Worm (Caenorhabditis elegans) whole organism, L4 larva: ENCODE results near the gene ZC443.2.

ENCODE experiments used
- F10B5.3 ChIP-seq: sonication (generic microtip); optimal IDR thresholded peaks from 2 replicates; lab custom pipeline; 2016; ENCODE audit warnings: mild to moderate bottlenecking, missing genetic modification characterization, missing compliant biosample characterization
- F44E2.7 ChIP-seq: fragments of 200-800 bp; sonication (Bioruptor generic); IDR thresholded peaks from 2 replicates; pipeline ENCODE4 v2.1.2; 2022; ENCODE audit warnings: missing genetic modification characterization, missing compliant biosample characterization
- F49E8.2 ChIP-seq: sonication (generic microtip); optimal IDR thresholded peaks from 2 replicates; lab custom pipeline; 2016; ENCODE audit warnings: missing compliant biosample characterization, mild to moderate bottlenecking, missing genetic modification characterization, borderline replicate concordance
- ZK337.2 ChIP-seq: fragments of 200-800 bp; sonication (Bioruptor generic); IDR thresholded peaks from 2 replicates; pipeline ENCODE4 v1.3.6; 2022; ENCODE audit warnings: missing genetic modification reagents, missing genetic modification characterization, missing compliant biosample characterization
- aly-2 ChIP-seq: sonication (generic microtip); optimal IDR thresholded peaks from 2 replicates; lab custom pipeline; 2018; ENCODE audit warnings: missing biosample characterization, missing genetic modification characterization
- ama-1 ChIP-seq: fragments of 150-350 bp; optimal IDR thresholded peaks from 2 replicates; lab custom pipeline; 2014; ENCODE audit warnings: inconsistent platforms, mixed read lengths
- attf-4 ChIP-seq: sonication (generic microtip); optimal IDR thresholded peaks from 3 replicates; lab custom pipeline; 2017; ENCODE audit warnings: missing biosample characterization, missing genetic modification characterization
- ceh-62 ChIP-seq: sonication (generic microtip); optimal IDR thresholded peaks from 2 replicates; lab custom pipeline; 2017; ENCODE audit warnings: missing biosample characterization, missing genetic modification characterization
- ctbp-1 ChIP-seq: fragments of 200-800 bp; sonication (Bioruptor generic); IDR thresholded peaks from 2 replicates; pipeline ENCODE4 v1.3.6; 2022; ENCODE audit warnings: missing genetic modification reagents, missing genetic modification characterization, missing compliant biosample characterization
- daf-16 ChIP-seq, 3 experiments: sonication (generic microtip); optimal IDR thresholded peaks; 2 replicates each; lab custom pipeline; 2016 to 2017; ENCODE audit warnings: missing genetic modification characterization in 3 of 3, missing genetic modification reagents in 3 of 3, mild to moderate bottlenecking in 2 of 3, missing compliant biosample characterization in 2 of 3, missing biosample characterization in 1 of 3, moderate library complexity in 1 of 3
- dmd-6 ChIP-seq: fragments of 200-800 bp; sonication (Bioruptor generic); IDR thresholded peaks from 2 replicates; pipeline ENCODE4 v1.3.6; 2022; ENCODE audit warnings: missing genetic modification reagents, missing genetic modification characterization, missing compliant biosample characterization
- dmd-8 ChIP-seq: fragments of 200-800 bp; sonication (Bioruptor generic); IDR thresholded peaks from 2 replicates; pipeline ENCODE4 v1.3.6; 2022; ENCODE audit warnings: missing genetic modification characterization, missing compliant biosample characterization
- dpl-1 ChIP-seq: fragments of 150-350 bp; optimal IDR thresholded peaks from 2 replicates; lab custom pipeline; 2014; ENCODE audit warnings: missing biosample characterization, missing genetic modification reagents, missing genetic modification characterization
- egl-43 ChIP-seq: fragments of 200-800 bp; sonication (Bioruptor generic); IDR thresholded peaks from 2 replicates; pipeline ENCODE4 v1.3.6; 2022; ENCODE audit warnings: missing genetic modification reagents, missing genetic modification characterization, missing compliant biosample characterization
- fos-1 ChIP-seq: fragments of 150-350 bp; optimal IDR thresholded peaks from 2 replicates; lab custom pipeline; 2014; ENCODE audit warnings: missing biosample characterization, missing genetic modification characterization
- hif-1 ChIP-seq, 2 experiments: sonication (generic microtip); optimal IDR thresholded peaks; 2 replicates each; lab custom pipeline; 2016 to 2017; ENCODE audit warnings: missing compliant biosample characterization in 2 of 2, missing genetic modification characterization in 2 of 2, missing genetic modification reagents in 2 of 2, missing genotype in 2 of 2, mild to moderate bottlenecking in 1 of 2
- jun-1 ChIP-seq: fragments of 150-350 bp; optimal IDR thresholded peaks from 2 replicates; lab custom pipeline; 2014; ENCODE audit warnings: missing biosample characterization, missing genetic modification reagents, missing genetic modification characterization
- lin-1 ChIP-seq: fragments of 200-800 bp; sonication (Bioruptor generic); IDR thresholded peaks from 2 replicates; pipeline ENCODE4 v1.3.6; 2022; ENCODE audit warnings: missing genetic modification reagents, missing genetic modification characterization, missing compliant biosample characterization
- madf-5 ChIP-seq, 2 experiments: fragments of 200-800 bp; sonication (Bioruptor generic); IDR thresholded peaks; 2 replicates each; pipeline ENCODE4 v1.3.6; 2022; ENCODE audit warnings: missing compliant biosample characterization in 2 of 2, missing genetic modification characterization in 2 of 2
- mdt-29 ChIP-seq: fragments of 200-800 bp; sonication (Bioruptor generic); IDR thresholded peaks from 2 replicates; pipeline ENCODE4 v1.3.6; 2022; ENCODE audit warnings: missing genetic modification reagents, missing genetic modification characterization, missing compliant biosample characterization
- nhr-10 ChIP-seq: fragments of 150-350 bp; optimal IDR thresholded peaks from 2 replicates; lab custom pipeline; 2014; ENCODE audit warnings: missing biosample characterization, missing genetic modification characterization
- nhr-11 ChIP-seq: fragments of 150-350 bp; optimal IDR thresholded peaks from 2 replicates; lab custom pipeline; 2014; ENCODE audit warnings: missing biosample characterization, missing genetic modification characterization
- nhr-28 ChIP-seq: fragments of 150-350 bp; optimal IDR thresholded peaks from 2 replicates; lab custom pipeline; 2014; ENCODE audit warnings: missing biosample characterization, missing genetic modification characterization
- nhr-48 ChIP-seq: sonication (generic microtip); optimal IDR thresholded peaks from 2 replicates; lab custom pipeline; 2016; ENCODE audit warnings: mild to moderate bottlenecking, missing genetic modification characterization, missing compliant biosample characterization
- pha-4 ChIP-seq, 2 experiments: fragments of 150-350 bp in 1 of 2; fragments of 200-800 bp in 1 of 2; sonication (Bioruptor generic) in 1 of 2; IDR thresholded peaks in 1 of 2; optimal IDR thresholded peaks in 1 of 2; 2 replicates each; pipeline versions ENCODE4 v1.3.6 to Lab custom; 2014 to 2022; ENCODE audit warnings: missing genetic modification characterization in 2 of 2, missing genetic modification reagents in 2 of 2, missing biosample characterization in 1 of 2, missing compliant biosample characterization in 1 of 2
- spr-1 ChIP-seq: sonication (generic microtip); optimal IDR thresholded peaks from 2 replicates; lab custom pipeline; 2016; ENCODE audit warnings: mild to moderate bottlenecking, missing genetic modification characterization, missing compliant biosample characterization
- tra-1 ChIP-seq: fragments of 200-800 bp; sonication (Bioruptor generic); IDR thresholded peaks from 2 replicates; pipeline ENCODE4 v1.3.6; 2022; ENCODE audit warnings: missing genetic modification reagents, missing genetic modification characterization, missing compliant biosample characterization
- unc-130 ChIP-seq: sonication (generic microtip); optimal IDR thresholded peaks from 2 replicates; lab custom pipeline; 2016; ENCODE audit warnings: missing genetic modification reagents, missing genetic modification characterization, missing compliant biosample characterization
- zfp-3 ChIP-seq: fragments of 200-800 bp; sonication (Bioruptor generic); conservative IDR thresholded peaks from 2 replicates; pipeline ENCODE4 v1.3.6; 2022; ENCODE audit warnings: missing genetic modification reagents, missing genetic modification characterization, missing compliant biosample characterization
- zip-2 ChIP-seq: fragments of 150-350 bp; optimal IDR thresholded peaks from 2 replicates; lab custom pipeline; 2014; ENCODE audit warnings: missing biosample characterization, missing genetic modification characterization
- ztf-11 ChIP-seq: fragments of 150-350 bp; optimal IDR thresholded peaks from 2 replicates; lab custom pipeline; 2014; ENCODE audit warnings: missing biosample characterization, missing genetic modification characterization
- ztf-7 ChIP-seq: fragments of 150-350 bp; optimal IDR thresholded peaks from 2 replicates; lab custom pipeline; 2014; ENCODE audit warnings: missing biosample characterization, missing genetic modification characterization

Gene ZC443.2

DNA sequence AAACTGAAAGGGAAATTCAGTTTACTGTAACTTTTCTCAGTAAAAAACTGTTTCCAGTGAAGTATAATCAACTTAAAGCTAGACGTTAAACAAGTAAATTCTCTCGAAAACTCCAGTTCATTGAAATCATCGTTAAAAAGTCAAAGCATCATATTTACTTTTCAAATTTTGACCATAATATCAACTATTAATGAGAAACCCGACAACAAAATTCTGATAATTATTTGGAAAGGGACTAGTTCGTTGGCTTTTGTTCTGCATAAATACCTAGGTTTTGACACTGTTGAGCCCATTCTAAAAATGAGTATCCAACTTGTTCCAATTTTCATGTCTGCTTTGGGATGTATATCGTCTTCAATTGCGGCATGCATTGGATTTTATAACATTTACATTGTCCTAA is 4.8 kb downstream of the ZC443.2 start, which contains the start of gene ZC443.7:
Gene ZC443.7 (plus strand): TSS at position 301 of the 400 bp plus-strand sequence.
- no peak for TF ChIP-seq ztf-7 (tag; lab: Kevin White, UChicago)
- TF ChIP-seq F49E8.2 (tag; lab: Kevin White, UChicago): no peak
- TF ChIP-seq fos-1 (tag; lab: Kevin White, UChicago): no peak
- TF ChIP-seq attf-4: no peak
- no peak for TF ChIP-seq zip-2
- TF ChIP-seq dmd-6: no peak
- TF ChIP-seq mdt-29: no peak

- no peak for TF ChIP-seq dmd-8 (GFP tag; lab: Robert Waterston, UW)
- TF ChIP-seq F49E8.2 (tag; lab: Kevin White, UChicago): no peak
- no peak for TF ChIP-seq egl-43 (GFP tag; lab: Robert Waterston, UW)
- no peak for TF ChIP-seq aly-2 (tag; lab: Kevin White, UChicago)
- no peak for TF ChIP-seq nhr-28 (tag; lab: Kevin White, UChicago)
- TF ChIP-seq nhr-10 (tag; lab: Kevin White, UChicago): no peak
- TF ChIP-seq ctbp-1 (GFP tag; lab: Robert Waterston, UW): no peak
- no peak for TF ChIP-seq tra-1 (GFP tag; lab: Robert Waterston, UW)
- no peak for TF ChIP-seq nhr-48 (tag; lab: Kevin White, UChicago)
- TF ChIP-seq ZK337.2 (GFP tag; lab: Robert Waterston, UW): no peak
- no peak for TF ChIP-seq madf-5 (GFP tag; IDR thresholded peaks at IDR 0.05; lab: Robert Waterston, UW)
Observed at ce11 chrV:12803274-12803673, 7.7 kb downstream of the ZC443.2 start, which contains the start of gene srbc-45. TSS of gene srbc-45 (plus strand) at chrV:12803574.

DNA sequence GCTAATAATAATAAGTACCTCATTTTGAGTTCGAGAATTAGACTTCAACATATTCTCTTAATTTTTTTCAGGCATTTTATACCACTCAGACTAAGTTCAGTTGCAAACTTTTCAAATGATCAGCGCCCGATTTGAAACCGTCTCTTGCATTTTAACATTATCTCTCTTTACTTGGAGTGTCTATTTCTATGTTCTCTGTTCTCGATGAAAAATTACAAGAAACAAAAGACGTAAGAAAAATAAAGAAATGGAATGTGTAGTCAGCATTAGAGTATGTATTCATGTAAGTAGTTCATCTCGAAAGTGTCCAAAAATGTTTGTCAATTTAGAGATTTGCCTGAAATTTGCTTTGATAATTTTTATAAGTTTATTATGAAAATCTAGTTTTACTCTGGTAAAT is 10.8 kb downstream of the ZC443.2 start, which contains the start of gene ugt-3:
Gene ugt-3 (minus strand): TSS at position 101 of the 400 bp plus-strand sequence.
- TF ChIP-seq attf-4 (no peak), pha-4 (GFP tag; IDR thresholded peaks at IDR 0.05; lab: Robert Waterston, UW) (no peak), pha-4 (tag; optimal IDR thresholded peaks at IDR 0.05; lab: Kevin White, UChicago) (no peak), daf-16 (GFP tag; optimal IDR thresholded peaks at IDR 0.05; lab: Kevin White, UChicago) (no peak), daf-16 (tag; optimal IDR thresholded peaks at IDR 0.05; lab: Kevin White, UChicago) (no peak), hif-1 (tag; optimal IDR thresholded peaks at IDR 0.05; lab: Kevin White, UChicago) (no peak), ZK337.2 (GFP tag; lab: Robert Waterston, UW) (no peak), unc-130 (GFP tag; lab: Kevin White, UChicago) (no peak), ama-1 (lab: Kevin White, UChicago) (no peak), madf-5 (GFP tag; IDR thresholded peaks at IDR 0.05; lab: Robert Waterston, UW) (no peak), egl-43 (GFP tag; lab: Robert Waterston, UW) (no peak), F44E2.7 (no peak), jun-1 (no peak), ztf-11 (tag; lab: Kevin White, UChicago) (no peak), dmd-6 (no peak), ztf-7 (tag; lab: Kevin White, UChicago) (no peak), lin-1 (GFP tag; lab: Robert Waterston, UW) (no peak), zfp-3 (GFP tag; lab: Robert Waterston, UW) (no peak), dpl-1 (GFP tag; lab: Kevin White, UChicago) (no peak)
- TF ChIP-seq, all 104 proteins: peak for 0

DNA sequence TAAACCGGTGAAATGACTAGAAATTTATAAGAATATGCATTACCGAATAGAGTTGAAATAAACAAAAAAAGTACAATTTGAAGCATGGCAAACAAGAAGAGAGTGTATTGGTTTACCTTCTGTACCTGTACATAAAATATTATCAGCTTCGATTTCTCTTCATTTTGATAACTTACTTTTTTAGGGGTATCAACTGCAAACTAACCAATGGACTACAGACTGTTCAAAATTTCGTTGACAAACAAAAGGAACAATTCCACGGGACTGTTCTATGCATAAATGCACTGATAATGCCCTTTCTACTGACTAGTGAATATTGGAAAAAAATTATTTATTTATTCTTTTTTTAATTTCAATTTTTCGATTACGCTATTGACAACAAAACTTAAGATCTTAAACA is 13.0 kb downstream of the ZC443.2 start, which contains the start of gene ugt-6:
Gene ugt-6 (minus strand): TSS at position 233 of the 400 bp plus-strand sequence.
- TF ChIP-seq spr-1: no peak
- TF ChIP-seq nhr-28 (tag; lab: Kevin White, UChicago): peak; percentile 75
- TF ChIP-seq F10B5.3: no peak
- no peak for TF ChIP-seq nhr-11 (tag; lab: Kevin White, UChicago)
- TF ChIP-seq ceh-62: no peak
- no peak for TF ChIP-seq daf-16 (GFP tag; optimal IDR thresholded peaks at IDR 0.05; lab: Kevin White, UChicago)
- TF ChIP-seq daf-16 (tag; optimal IDR thresholded peaks at IDR 0.05; lab: Kevin White, UChicago): peak; percentile 82
